Worm (Caenorhabditis elegans): ENCODE data around the gene srw-15.

Gene srw-15

ce11 chrV:15190903-15191302 lies 39.4 kb upstream of the srw-15 start, which contains the start of gene Y75B12B.11 (continued):
- TF ChIP-seq egl-18 (GFP tag; IDR thresholded peaks at IDR 0.05): peak; percentile 84
- peak; percentile 96 for TF ChIP-seq nhr-120 (GFP tag; IDR thresholded peaks at IDR 0.05)
- TF ChIP-seq B0019.2 (GFP tag; conservative IDR thresholded peaks at IDR 0.05): peak; percentile 62
- TF ChIP-seq F57A8.1 (GFP tag; optimal IDR thresholded peaks at IDR 0.05): peak; percentile 86
- TF ChIP-seq ccch-3 (GFP tag; optimal IDR thresholded peaks at IDR 0.05): no peak
- peak; percentile 96 for TF ChIP-seq F49E8.2 (tag; optimal IDR thresholded peaks at IDR 0.05; ENCODE audit: insufficient read depth)
- peak; percentile 90 for TF ChIP-seq snpc-1.3 (tag; optimal IDR thresholded peaks at IDR 0.05; ENCODE audit: insufficient read depth)
- TF ChIP-seq hlh-12 (tag; optimal IDR thresholded peaks at IDR 0.05): peak; percentile 80
- peak; percentile 61 for TF ChIP-seq xnd-1 (tag; optimal IDR thresholded peaks at IDR 0.05)
- peak in 2 of 3 experiments; percentile 72 to 87 for TF ChIP-seq lin-35 (GFP tag; optimal IDR thresholded peaks at IDR 0.05)
- TF ChIP-seq lin-54 (GFP tag; optimal IDR thresholded peaks at IDR 0.05): peak; percentile 93
- peak; percentile 98 for TF ChIP-seq zim-3 (tag; optimal IDR thresholded peaks at IDR 0.05)
- peak; percentile 78 for TF ChIP-seq ama-1 (optimal IDR thresholded peaks at IDR 0.05)
- TF ChIP-seq ama-1 (GFP tag; optimal IDR thresholded peaks at IDR 0.05): peak; percentile 93 to 95
- TF ChIP-seq nhr-27 (tag; optimal IDR thresholded peaks at IDR 0.05): peak; percentile 97
- peak; percentile 83 for TF ChIP-seq lsy-27 (tag; optimal IDR thresholded peaks at IDR 0.05; ENCODE audit: borderline replicate concordance, insufficient read depth)
- TF ChIP-seq die-1 (tag; optimal IDR thresholded peaks at IDR 0.05): peak; percentile 98
- TF ChIP-seq somi-1 (GFP tag; optimal IDR thresholded peaks at IDR 0.05): peak; percentile 61

DNA sequence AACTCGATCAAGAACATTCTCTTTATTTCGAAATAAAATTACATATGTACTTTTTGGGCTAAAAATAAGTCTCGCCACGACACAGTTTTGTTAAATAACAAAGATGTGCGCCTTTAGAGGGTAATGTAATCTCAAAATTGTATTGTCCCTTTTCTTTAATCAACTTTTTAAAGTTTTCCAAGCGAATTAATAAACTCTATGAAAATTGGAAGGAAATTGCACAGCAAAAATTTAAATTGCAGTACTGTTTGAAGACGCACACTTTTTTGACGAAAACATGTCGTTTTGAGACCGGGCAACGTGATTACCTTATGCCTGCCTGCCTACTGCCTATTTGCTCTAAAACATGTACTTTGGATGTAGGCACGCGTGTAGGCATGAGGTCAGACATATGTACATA lies 38.4 kb upstream of the srw-15 start:
- TF ChIP-seq fkh-3 (tag; optimal IDR thresholded peaks at IDR 0.05) (no peak), F57C9.4 (tag; optimal IDR thresholded peaks at IDR 0.05) (no peak), bed-2 (GFP tag; IDR thresholded peaks at IDR 0.05) (no peak), egl-44 (GFP tag; IDR thresholded peaks at IDR 0.05) (no peak), chd-7 (tag; optimal IDR thresholded peaks at IDR 0.05) (no peak), bed-1 (GFP tag; IDR thresholded peaks at IDR 0.05) (no peak), ztf-3 (GFP tag; optimal IDR thresholded peaks at IDR 0.05) (no peak), Y53G8AR.9 (GFP tag; conservative IDR thresholded peaks at IDR 0.05) (no peak), die-1 (tag; optimal IDR thresholded peaks at IDR 0.05) (no peak), lag-1 (GFP tag; IDR thresholded peaks at IDR 0.05) (no peak), ztf-25 (GFP tag; IDR thresholded peaks at IDR 0.05) (no peak), tbp1 (GFP tag; optimal IDR thresholded peaks at IDR 0.05) (no peak)

- TF ChIP-seq ets-4 (GFP tag; optimal IDR thresholded peaks at IDR 0.05): peak; percentile 25
- 0 out of 2 replicates have a peak, but pooled peaks have one; percentile 44 for TF ChIP-seq nfyb-1 (GFP tag; IDR thresholded peaks at IDR 0.05)
- peak; percentile 80 for TF ChIP-seq nhr-80 (tag; optimal IDR thresholded peaks at IDR 0.05)
- TF ChIP-seq nhr-90 (tag; optimal IDR thresholded peaks at IDR 0.05): peak; percentile 21
- TF ChIP-seq hmg-1.2 (GFP tag; IDR thresholded peaks at IDR 0.05): peak; percentile 11; the same call in 1 of the 2 replicates
- TF ChIP-seq egl-18 (GFP tag; IDR thresholded peaks at IDR 0.05): no peak
- TF ChIP-seq ztf-18 (tag; optimal IDR thresholded peaks at IDR 0.05): no peak
- no peak for TF ChIP-seq cebp-1 (GFP tag; IDR thresholded peaks at IDR 0.05)
- TF ChIP-seq cebp-1 (tag; optimal IDR thresholded peaks at IDR 0.05): peak; percentile 14
- TF ChIP-seq let-607 (tag; optimal IDR thresholded peaks at IDR 0.05): peak; percentile 12 to 14
- no peak for TF ChIP-seq F52B5.7 (tag; optimal IDR thresholded peaks at IDR 0.05)
- TF ChIP-seq attf-5 (GFP tag; optimal IDR thresholded peaks at IDR 0.05): peak; percentile 5
- TF ChIP-seq madf-3 (GFP tag; IDR thresholded peaks at IDR 0.05): no peak
These were observed 38.0 kb upstream of the srw-15 start, which contains the start of gene plc-2 for ce11 chrV:15192377-15192776. Gene plc-2, plus strand, starts transcription at chrV:15192572.

All from whole organism, young adult.